Fruit fly (Drosophila melanogaster) whole organism, embryonic: ENCODE data around the gene CG12766.

ENCODE experiments used
- Asciz ChIP-seq: fragments of 200-800 bp; sonication (Bioruptor generic); optimal IDR thresholded peaks from 2 replicates; lab custom pipeline; 2017; ENCODE audit warnings: missing biosample characterization, mild to moderate bottlenecking, missing genetic modification characterization, missing genetic modification reagents
- BEAF-32 ChIP-seq: fragments of 200-800 bp; sonication (Bioruptor generic); optimal IDR thresholded peaks from 3 replicates; lab custom pipeline; 2017; ENCODE audit warnings: missing biosample characterization, missing genetic modification characterization, mild to moderate bottlenecking, moderate library complexity, missing genetic modification reagents
- CG11695 ChIP-seq: fragments of 200-800 bp; sonication (Bioruptor generic); IDR thresholded peaks from 3 replicates; pipeline ENCODE4 v1.3.6; 2022; ENCODE audit warnings: missing biosample characterization, missing genetic modification characterization
- CG13287 ChIP-seq: fragments of 200-800 bp; sonication (Bioruptor generic); IDR thresholded peaks from 2 replicates; pipeline ENCODE4 v1.3.6; 2022; ENCODE audit warnings: missing biosample characterization, missing genetic modification characterization; ENCODE audit not compliant: partially characterized antibody
- CG13894 ChIP-seq: fragments of 200-800 bp; sonication (Bioruptor generic); optimal IDR thresholded peaks from 3 replicates; lab custom pipeline; 2018; ENCODE audit warnings: missing biosample characterization, mild to moderate bottlenecking, missing genetic modification characterization, moderate library complexity
- CG15011 ChIP-seq: fragments of 200-800 bp; sonication (Bioruptor generic); optimal IDR thresholded peaks from 3 replicates; lab custom pipeline; 2018; ENCODE audit warnings: missing biosample characterization, mild to moderate bottlenecking, missing genetic modification characterization
- CG15514 ChIP-seq: fragments of 200-800 bp; sonication (Bioruptor generic); optimal IDR thresholded peaks from 3 replicates; lab custom pipeline; 2017; ENCODE audit warnings: missing biosample characterization, missing genetic modification characterization, mild to moderate bottlenecking, moderate library complexity, missing genetic modification reagents
- CG17568 ChIP-seq: fragments of 200-800 bp; sonication (Bioruptor generic); optimal IDR thresholded peaks from 2 replicates; lab custom pipeline; 2018; ENCODE audit warnings: missing biosample characterization, mild to moderate bottlenecking, missing genetic modification characterization, moderate library complexity
- CG2116 ChIP-seq: fragments of 200-800 bp; sonication (Bioruptor generic); optimal IDR thresholded peaks from 3 replicates; lab custom pipeline; 2018; ENCODE audit warnings: missing biosample characterization, mild to moderate bottlenecking, missing genetic modification characterization
- CG2875 ChIP-seq: fragments of 200-800 bp; sonication (Bioruptor generic); optimal IDR thresholded peaks from 2 replicates; lab custom pipeline; 2017; ENCODE audit warnings: missing biosample characterization, mild to moderate bottlenecking, missing genetic modification characterization, missing genetic modification reagents
- CG43689 ChIP-seq: fragments of 200-800 bp; sonication (Bioruptor generic); IDR thresholded peaks from 2 replicates; pipeline ENCODE4 v1.3.6; 2022; ENCODE audit warnings: missing biosample characterization, missing genetic modification characterization
- CG4707 ChIP-seq: fragments of 200-800 bp; sonication (Bioruptor generic); optimal IDR thresholded peaks from 2 replicates; lab custom pipeline; 2018; ENCODE audit warnings: missing biosample characterization, mild to moderate bottlenecking, missing genetic modification characterization, moderate library complexity
- CG7372 ChIP-seq: fragments of 200-800 bp; sonication (Bioruptor generic); IDR thresholded peaks from 2 replicates; pipeline ENCODE4 v1.3.6; 2022; ENCODE audit warnings: missing biosample characterization, missing genetic modification characterization
- CG9215 ChIP-seq: fragments of 200-800 bp; sonication (Bioruptor generic); IDR thresholded peaks from 2 replicates; pipeline ENCODE4 v1.3.6; 2022; ENCODE audit warnings: missing biosample characterization, missing genetic modification characterization
- Dad ChIP-seq: fragments of 200-800 bp; sonication (Bioruptor generic); optimal IDR thresholded peaks from 3 replicates; lab custom pipeline; 2016; ENCODE audit warnings: missing biosample characterization, missing genetic modification characterization
- Dip2 ChIP-seq: fragments of 200-800 bp; sonication (Bioruptor generic); IDR thresholded peaks from 2 replicates; pipeline ENCODE4 v1.3.6; 2022; ENCODE audit warnings: missing biosample characterization, missing genetic modification characterization
- Doc3 ChIP-seq: fragments of 200-800 bp; sonication (Bioruptor generic); IDR thresholded peaks from 3 replicates; pipeline ENCODE4 v1.3.6; 2022; ENCODE audit warnings: missing biosample characterization, missing genetic modification characterization; ENCODE audit not compliant: partially characterized antibody
- Dp ChIP-seq: fragments of 200-800 bp; sonication (Bioruptor generic); optimal IDR thresholded peaks from 2 replicates; lab custom pipeline; 2018; ENCODE audit warnings: missing biosample characterization, mild to moderate bottlenecking, missing genetic modification characterization, moderate library complexity
- HLH3B ChIP-seq: fragments of 200-800 bp; sonication (Bioruptor generic); IDR thresholded peaks from 2 replicates; pipeline ENCODE4 v1.3.6; 2022; ENCODE audit warnings: missing biosample characterization, missing genetic modification characterization
- HmgZ ChIP-seq: fragments of 200-800 bp; sonication (Bioruptor generic); optimal IDR thresholded peaks from 2 replicates; lab custom pipeline; 2018; ENCODE audit warnings: missing biosample characterization, mild to moderate bottlenecking, missing genetic modification characterization
- Lpt ChIP-seq: fragments of >200 bp; optimal IDR thresholded peaks from 2 replicates; lab custom pipeline; 2018; ENCODE audit warnings: missing biosample characterization, missing genetic modification characterization
- Mrtf ChIP-seq: fragments of 200-800 bp; sonication (Bioruptor generic); IDR thresholded peaks from 3 replicates; pipeline ENCODE4 v1.3.6; 2022; ENCODE audit warnings: missing biosample characterization, missing genetic modification characterization
- Optix ChIP-seq: fragments of 200-800 bp; sonication (Bioruptor generic); IDR thresholded peaks from 3 replicates; pipeline ENCODE4 v1.3.6; 2022; ENCODE audit warnings: missing biosample characterization, missing genetic modification characterization
- Pdp1 ChIP-seq, 2 experiments: fragments of 200-800 bp; sonication (Bioruptor generic); optimal IDR thresholded peaks; 3 replicates each; lab custom pipeline; 2016; ENCODE audit warnings: missing biosample characterization in 2 of 2, missing genetic modification characterization in 2 of 2, mild to moderate bottlenecking in 1 of 2, moderate library complexity in 1 of 2
- Ptx1 ChIP-seq: fragments of 200-800 bp; sonication (Bioruptor generic); IDR thresholded peaks from 2 replicates; pipeline ENCODE4 v1.3.6; 2022; ENCODE audit warnings: missing biosample characterization, missing genetic modification characterization
- Spps ChIP-seq: fragments of 200-800 bp; sonication (Bioruptor generic); optimal IDR thresholded peaks from 2 replicates; lab custom pipeline; 2018; ENCODE audit warnings: missing biosample characterization, mild to moderate bottlenecking, missing genetic modification characterization
- aop ChIP-seq: fragments of 200-800 bp; sonication (Bioruptor generic); IDR thresholded peaks from 2 replicates; pipeline ENCODE4 v1.3.6; 2022; ENCODE audit warnings: missing biosample characterization, missing genetic modification characterization
- bcd ChIP-seq: fragments of 200-800 bp; sonication (Bioruptor generic); optimal IDR thresholded peaks from 2 replicates; lab custom pipeline; 2017; ENCODE audit warnings: missing biosample characterization, mild to moderate bottlenecking, missing genetic modification characterization
- cad ChIP-seq: fragments of >200 bp; optimal IDR thresholded peaks from 2 replicates; lab custom pipeline; 2017; ENCODE audit warnings: missing biosample characterization, missing genetic modification characterization
- chinmo ChIP-seq: fragments of 200-800 bp; sonication (Bioruptor generic); IDR thresholded peaks from 4 replicates; pipeline ENCODE4 v1.3.6; 2022; ENCODE audit warnings: missing biosample characterization, missing genetic modification characterization; ENCODE audit not compliant: partially characterized antibody
- corto ChIP-seq: fragments of 200-800 bp; sonication (Bioruptor generic); optimal IDR thresholded peaks from 2 replicates; lab custom pipeline; 2016; ENCODE audit warnings: missing biosample characterization, mild to moderate bottlenecking, missing genetic modification characterization, moderate library complexity
- dmrt11E ChIP-seq: fragments of 200-800 bp; sonication (Bioruptor generic); optimal IDR thresholded peaks from 3 replicates; lab custom pipeline; 2018; ENCODE audit warnings: missing biosample characterization, mild to moderate bottlenecking, missing genetic modification characterization, moderate library complexity
- dmrt99B ChIP-seq: fragments of 200-800 bp; sonication (Bioruptor generic); optimal IDR thresholded peaks from 2 replicates; lab custom pipeline; 2018; ENCODE audit warnings: missing biosample characterization, mild to moderate bottlenecking, missing genetic modification characterization, moderate library complexity
- dysf ChIP-seq: fragments of 200-800 bp; sonication (Bioruptor generic); IDR thresholded peaks from 3 replicates; pipeline ENCODE4 v1.3.6; 2022; ENCODE audit warnings: missing biosample characterization, missing genetic modification characterization
- esg ChIP-seq: fragments of 200-800 bp; sonication (Bioruptor generic); conservative IDR thresholded peaks from 2 replicates; pipeline ENCODE4 v1.3.6; 2022; ENCODE audit warnings: missing biosample characterization, missing genetic modification characterization
- fd64A ChIP-seq: fragments of 200-800 bp; sonication (Bioruptor generic); optimal IDR thresholded peaks from 3 replicates; lab custom pipeline; 2018; ENCODE audit warnings: missing biosample characterization, mild to moderate bottlenecking, missing genetic modification characterization
- gcm ChIP-seq: fragments of 200-800 bp; sonication (Bioruptor generic); optimal IDR thresholded peaks from 2 replicates; lab custom pipeline; 2019; ENCODE audit warnings: missing biosample characterization, mild to moderate bottlenecking, missing genetic modification characterization, moderate library complexity
- hkb ChIP-seq, 2 experiments: fragments of 200-800 bp in 1 of 2; fragments of >200 bp in 1 of 2; sonication (Bioruptor generic) in 1 of 2; IDR thresholded peaks in 1 of 2; optimal IDR thresholded peaks in 1 of 2; 2 replicates each; pipeline versions ENCODE4 v1.3.6 to Lab custom; 2017 to 2022; ENCODE audit warnings: missing biosample characterization in 1 of 2, missing genetic modification characterization in 1 of 2
- lab ChIP-seq: fragments of 200-800 bp; sonication (Bioruptor generic); optimal IDR thresholded peaks from 3 replicates; lab custom pipeline; 2017; ENCODE audit warnings: missing biosample characterization, missing genetic modification characterization, mild to moderate bottlenecking, moderate library complexity, missing genetic modification reagents
- lbe ChIP-seq: fragments of 200-800 bp; sonication (Bioruptor generic); optimal IDR thresholded peaks from 2 replicates; lab custom pipeline; 2016; ENCODE audit warnings: missing biosample characterization, mild to moderate bottlenecking, missing genetic modification characterization
- lmd ChIP-seq: fragments of 200-800 bp; sonication (Bioruptor generic); IDR thresholded peaks from 2 replicates; pipeline ENCODE4 v1.3.6; 2022; ENCODE audit warnings: missing biosample characterization, missing genetic modification characterization
- rib ChIP-seq: fragments of 200-800 bp; sonication (Bioruptor generic); IDR thresholded peaks from 2 replicates; pipeline ENCODE4 v1.3.6; 2022; ENCODE audit warnings: missing biosample characterization, missing genetic modification characterization
- sc ChIP-seq, 3 experiments: fragments of >200 bp in 2 of 3; fragments of 200-800 bp in 1 of 3; sonication (Bioruptor generic) in 1 of 3; optimal IDR thresholded peaks; 2 replicates in 2 of 3; 3 replicates in 1 of 3; lab custom pipeline; 2017; ENCODE audit warnings: mild to moderate bottlenecking in 1 of 3, missing biosample characterization in 1 of 3, missing genetic modification characterization in 1 of 3, missing genetic modification reagents in 1 of 3
- scrt ChIP-seq: fragments of 200-800 bp; sonication (Bioruptor generic); optimal IDR thresholded peaks from 2 replicates; lab custom pipeline; 2018; ENCODE audit warnings: missing biosample characterization, mild to moderate bottlenecking, missing genetic modification characterization, moderate library complexity
- sens-2 ChIP-seq: fragments of 200-800 bp; sonication (Bioruptor generic); IDR thresholded peaks from 2 replicates; pipeline ENCODE4 v1.3.6; 2022; ENCODE audit warnings: missing biosample characterization, missing genetic modification characterization
- sisA ChIP-seq: fragments of 200-800 bp; sonication (Bioruptor generic); IDR thresholded peaks from 2 replicates; pipeline ENCODE4 v1.3.6; 2022; ENCODE audit warnings: missing biosample characterization, missing genetic modification characterization
- sna ChIP-seq: fragments of 200-800 bp; sonication (Bioruptor generic); IDR thresholded peaks from 2 replicates; pipeline ENCODE4 v1.3.6; 2022; ENCODE audit warnings: missing biosample characterization, missing genetic modification characterization; ENCODE audit not compliant: partially characterized antibody
- tx ChIP-seq: fragments of 200-800 bp; sonication (Bioruptor generic); optimal IDR thresholded peaks from 2 replicates; lab custom pipeline; 2016; ENCODE audit warnings: missing biosample characterization, missing genetic modification characterization

CG12766 gene

dm6 chr3L:3935567-3936207 is 4.2 kb downstream of the CG12766 start, which contains the start of gene Eip63F-1 (continued):
- TF ChIP-seq Dad (GFP tag; lab: Kevin White, UChicago), result no peak
- TF ChIP-seq sna, result no peak
- no peak for TF ChIP-seq Optix (GFP tag; lab: Robert Waterston, UW)
- TF ChIP-seq Spps (tag; lab: Kevin White, UChicago), result no peak
- no peak for TF ChIP-seq CG13287 (GFP tag; lab: Robert Waterston, UW)
- no peak for TF ChIP-seq sens-2 (GFP tag; lab: Robert Waterston, UW)
- TF ChIP-seq lab, result peak; percentile 70
- peak; percentile 54 for TF ChIP-seq esg (GFP tag; lab: Robert Waterston, UW)
- TF ChIP-seq tx (GFP tag; lab: Kevin White, UChicago), result no peak
- TF ChIP-seq chinmo, result no peak
- TF ChIP-seq Doc3 (GFP tag; lab: Robert Waterston, UW), result no peak
- TF ChIP-seq CG17568 (GFP tag; lab: Kevin White, UChicago), result no peak
- no peak for TF ChIP-seq sc (optimal IDR thresholded peaks at IDR 0.05; lab: Kevin White, UChicago)
- peak; percentile 2 for TF ChIP-seq sc (GFP tag; optimal IDR thresholded peaks at IDR 0.05; lab: Kevin White, UChicago)
- TF ChIP-seq CG4707, result no peak
- TF ChIP-seq corto (GFP tag; lab: Kevin White, UChicago), result no peak
- TF ChIP-seq dysf (GFP tag; lab: Robert Waterston, UW), result peak; percentile 71
- TF ChIP-seq Pdp1 (GFP tag; optimal IDR thresholded peaks at IDR 0.05; lab: Kevin White, UChicago), result peak in 1 of 2 experiments; percentile 14
- TF ChIP-seq lmd (GFP tag; lab: Robert Waterston, UW), result peak; percentile 72
- TF ChIP-seq sisA (GFP tag; lab: Robert Waterston, UW), result peak; percentile 56
- TF ChIP-seq lbe, result no peak
- no peak for TF ChIP-seq Dip2 (GFP tag; lab: Robert Waterston, UW)
- 0 out of 2 replicates have a peak, but pooled peaks have one; percentile 16 for TF ChIP-seq CG7372 (GFP tag; lab: Robert Waterston, UW)
- peak; percentile 63 for TF ChIP-seq CG15011 (GFP tag; lab: Kevin White, UChicago)
- no peak for TF ChIP-seq dmrt11E (tag; lab: Kevin White, UChicago)
- peak; percentile 71 for TF ChIP-seq dmrt99B (tag; lab: Kevin White, UChicago)
- TF ChIP-seq bcd (GFP tag; lab: Kevin White, UChicago), result peak; percentile 65
- no peak for TF ChIP-seq rib (GFP tag; lab: Robert Waterston, UW)
- TF ChIP-seq HLH3B (GFP tag; lab: Robert Waterston, UW), result peak; percentile 56
- no peak for TF ChIP-seq Dp (GFP tag; lab: Kevin White, UChicago)
- TF ChIP-seq Mrtf, result no peak
- peak; percentile 46 for TF ChIP-seq HmgZ (tag; lab: Kevin White, UChicago)
- peak; percentile 63 for TF ChIP-seq Asciz (GFP tag; lab: Kevin White, UChicago)
- TF ChIP-seq CG9215 (GFP tag; lab: Robert Waterston, UW), result 0 out of 2 replicates have a peak, but pooled peaks have one; percentile 34
- TF ChIP-seq fd64A (GFP tag; lab: Kevin White, UChicago), result no peak
- TF ChIP-seq CG13894 (tag; lab: Kevin White, UChicago), result no peak
- TF ChIP-seq CG11695 (GFP tag; lab: Robert Waterston, UW), result peak; percentile 40; the same call in 2 of the 3 replicates
- TF ChIP-seq gcm (GFP tag; lab: Kevin White, UChicago), result peak; percentile 44
- peak; percentile 48 for TF ChIP-seq Ptx1 (GFP tag; lab: Robert Waterston, UW)
- peak; percentile 8 for TF ChIP-seq CG15514 (GFP tag; lab: Kevin White, UChicago)
- peak; percentile 81 for TF ChIP-seq scrt
- TF ChIP-seq Lpt (GFP tag; lab: Kevin White, UChicago), result no peak
- no peak for TF ChIP-seq aop
- no peak for TF ChIP-seq cad (GFP tag; lab: Kevin White, UChicago)
- no peak for TF ChIP-seq CG2116
- no peak for TF ChIP-seq BEAF-32
- TF ChIP-seq hkb (optimal IDR thresholded peaks at IDR 0.05; lab: Kevin White, UChicago), result no peak
- 0 out of 2 replicates have a peak, but pooled peaks have one; percentile 9 for TF ChIP-seq hkb (GFP tag; IDR thresholded peaks at IDR 0.05; lab: Robert Waterston, UW)
- no peak for TF ChIP-seq CG2875
- no peak for TF ChIP-seq CG43689 (GFP tag; lab: Robert Waterston, UW)
